Worm (Caenorhabditis elegans): ENCODE data around the gene srx-60.

srx-60 gene

ce11 chrV:7451421-7451820, 50.7 kb downstream of the srx-60 start, which contains the start of gene try-11:
try-11 (plus strand) TSS chrV:7451721.
- TF ChIP-seq nhr-21 (tag; optimal IDR thresholded peaks at IDR 0.05) (no peak), peb-1 (tag; optimal IDR thresholded peaks at IDR 0.05) (no peak), unc-55 (GFP tag; optimal IDR thresholded peaks at IDR 0.05) (no peak), fos-1 (tag; optimal IDR thresholded peaks at IDR 0.05) (no peak), nhr-12 (tag; optimal IDR thresholded peaks at IDR 0.05) (no peak), unc-39 (tag; optimal IDR thresholded peaks at IDR 0.05) (no peak), lsy-2 (tag; optimal IDR thresholded peaks at IDR 0.05) (no peak), F13H6.1 (tag; optimal IDR thresholded peaks at IDR 0.05) (no peak), skn-1 (tag; optimal IDR thresholded peaks at IDR 0.05) (no peak), elt-1 (tag; optimal IDR thresholded peaks at IDR 0.05) (no peak), mdl-1 (tag; optimal IDR thresholded peaks at IDR 0.05) (no peak), ztf-4 (tag; optimal IDR thresholded peaks at IDR 0.05) (no peak)
